Fruit fly (Drosophila melanogaster): ENCODE measurements around the gene heca.

DNA sequence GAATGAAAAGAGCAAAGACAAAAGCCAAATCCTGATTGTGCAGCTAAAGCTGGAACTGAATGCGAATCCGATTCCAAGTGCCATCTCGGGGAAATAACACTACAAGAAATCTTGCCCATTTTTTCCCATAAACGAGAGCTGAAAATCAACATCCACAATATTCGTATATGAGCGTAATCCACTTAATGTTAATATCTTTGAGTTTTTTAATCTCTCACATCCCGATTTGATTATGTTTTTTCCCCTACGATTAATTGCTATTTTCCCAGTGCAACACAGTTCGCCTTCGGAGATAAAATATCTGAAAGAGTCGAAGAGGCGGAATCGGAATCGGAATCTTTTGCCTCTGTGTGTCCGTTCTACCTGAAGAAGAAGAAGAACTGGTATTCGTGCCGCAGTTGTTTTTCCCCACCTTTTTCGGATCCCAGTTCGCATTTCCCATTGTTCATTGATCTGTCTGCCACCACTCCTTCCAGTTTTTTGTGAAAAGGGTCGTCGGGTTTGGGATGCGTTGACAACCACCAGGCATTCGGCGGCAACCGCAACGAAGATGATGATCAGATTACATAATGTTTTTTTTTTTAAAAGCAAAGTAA lies 56.7 kb downstream of the heca start:
- TF ChIP-seq Clk (GFP tag; optimal IDR thresholded peaks at IDR 0.05) (no peak), CG33017 (tag; optimal IDR thresholded peaks at IDR 0.05) (no peak), Crg-1 (GFP tag; optimal IDR thresholded peaks at IDR 0.05) (no peak), cic (GFP tag; optimal IDR thresholded peaks at IDR 0.05) (no peak), tj (GFP tag; optimal IDR thresholded peaks at IDR 0.05) (no peak), kay (GFP tag; ENCODE audit: borderline replicate concordance) (no peak), Mnt (GFP tag; optimal IDR thresholded peaks at IDR 0.05) (no peak), CG7045 (GFP tag; optimal IDR thresholded peaks at IDR 0.05) (no peak), CG11617 (GFP tag; optimal IDR thresholded peaks at IDR 0.05) (no peak), toe (GFP tag; optimal IDR thresholded peaks at IDR 0.05) (no peak), CG1620 (GFP tag; optimal IDR thresholded peaks at IDR 0.05) (no peak), CG5204 (GFP tag; optimal IDR thresholded peaks at IDR 0.05) (no peak), CG7101 (tag; optimal IDR thresholded peaks at IDR 0.05) (no peak)
